Worm (Caenorhabditis elegans) whole organism, L1 larva: ENCODE data around the gene glb-1.

ENCODE experiments used
- F16B12.6 ChIP-seq: fragments of 150-350 bp; optimal IDR thresholded peaks from 2 replicates; lab custom pipeline; 2014; ENCODE audit warnings: missing biosample characterization, missing genetic modification characterization
- Y116A8C.19 ChIP-seq: sonication (generic microtip); optimal IDR thresholded peaks from 2 replicates; lab custom pipeline; 2016; ENCODE audit warnings: missing compliant biosample characterization, missing genetic modification characterization, borderline replicate concordance
- aha-1 ChIP-seq: fragments of 150-350 bp; optimal IDR thresholded peaks from 2 replicates; lab custom pipeline; 2014; ENCODE audit warnings: missing biosample characterization, missing genetic modification characterization
- alr-1 ChIP-seq: fragments of 200-800 bp; sonication (Bioruptor generic); optimal IDR thresholded peaks from 2 replicates; lab custom pipeline; 2018; ENCODE audit warnings: borderline replicate concordance, mild to moderate bottlenecking, missing genetic modification characterization, missing compliant biosample characterization
- aly-2 ChIP-seq: fragments of 150-350 bp; optimal IDR thresholded peaks from 2 replicates; lab custom pipeline; 2014; ENCODE audit warnings: missing biosample characterization, missing genetic modification characterization
- blmp-1 ChIP-seq: fragments of 150-350 bp; optimal IDR thresholded peaks from 2 replicates; lab custom pipeline; 2014; ENCODE audit warnings: missing biosample characterization, missing genetic modification characterization
- ceh-63 ChIP-seq: fragments of 200-800 bp; sonication (Bioruptor generic); optimal IDR thresholded peaks from 2 replicates; lab custom pipeline; 2018; ENCODE audit warnings: mild to moderate bottlenecking, missing genetic modification characterization, missing compliant biosample characterization
- ceh-82 ChIP-seq, 3 experiments: fragments of 150-350 bp in 1 of 3; sonication (generic microtip) in 2 of 3; optimal IDR thresholded peaks; 2 replicates each; lab custom pipeline; 2014 to 2017; ENCODE audit warnings: missing biosample characterization in 3 of 3, missing genetic modification characterization in 3 of 3
- ceh-88 ChIP-seq: fragments of 200-800 bp; sonication (Bioruptor generic); IDR thresholded peaks from 2 replicates; pipeline ENCODE4 v1.3.6; 2022; ENCODE audit warnings: missing genetic modification characterization, missing compliant biosample characterization
- ces-1 ChIP-seq: fragments of 150-350 bp; optimal IDR thresholded peaks from 2 replicates; lab custom pipeline; 2014; ENCODE audit warnings: missing biosample characterization, missing genetic modification reagents, missing genetic modification characterization
- dpl-1 ChIP-seq, 3 experiments: fragments of 150-350 bp in 2 of 3; sonication (generic microtip) in 1 of 3; optimal IDR thresholded peaks; 2 replicates each; lab custom pipeline; 2014 to 2017; ENCODE audit warnings: missing biosample characterization in 3 of 3, missing genetic modification characterization in 3 of 3, missing genetic modification reagents in 3 of 3
- dsc-1 ChIP-seq: sonication (generic microtip); optimal IDR thresholded peaks from 2 replicates; lab custom pipeline; 2016; ENCODE audit warnings: mild to moderate bottlenecking, missing genetic modification characterization, missing compliant biosample characterization
- efl-1 ChIP-seq, 4 experiments: fragments of 150-350 bp; optimal IDR thresholded peaks in 3 of 4; peaks in 1 of 4; 1 replicate in 1 of 4; 2 replicates in 3 of 4; lab custom pipeline; 2014; ENCODE audit warnings: missing biosample characterization in 2 of 4, missing genetic modification characterization in 2 of 4, missing genetic modification reagents in 2 of 4
- efl-3 ChIP-seq: fragments of 200-800 bp; sonication (Bioruptor generic); optimal IDR thresholded peaks from 2 replicates; lab custom pipeline; 2018; ENCODE audit warnings: mild to moderate bottlenecking, missing genetic modification characterization, missing compliant biosample characterization
- egl-27 ChIP-seq, 2 experiments: fragments of 150-350 bp in 1 of 2; sonication (generic microtip); optimal IDR thresholded peaks; 3 replicates each; lab custom pipeline; 2017 to 2018; ENCODE audit warnings: missing biosample characterization in 2 of 2, missing genetic modification characterization in 2 of 2, missing genetic modification reagents in 2 of 2
- fkh-4 ChIP-seq: sonication (generic microtip); optimal IDR thresholded peaks from 2 replicates; lab custom pipeline; 2016; ENCODE audit warnings: missing compliant biosample characterization, missing genetic modification characterization, borderline replicate concordance
- fkh-8 ChIP-seq: sonication (generic microtip); optimal IDR thresholded peaks from 2 replicates; lab custom pipeline; 2016; ENCODE audit warnings: mild to moderate bottlenecking, missing genetic modification characterization, missing compliant biosample characterization
- fos-1 ChIP-seq: fragments of 150-350 bp; optimal IDR thresholded peaks from 2 replicates; lab custom pipeline; 2014; ENCODE audit warnings: missing biosample characterization, missing genetic modification characterization
- hlh-17 ChIP-seq: fragments of 200-800 bp; sonication (Bioruptor generic); optimal IDR thresholded peaks from 2 replicates; lab custom pipeline; 2018; ENCODE audit warnings: missing genetic modification characterization, mild to moderate bottlenecking, missing compliant biosample characterization, moderate library complexity, borderline replicate concordance
- hlh-4 ChIP-seq: sonication (generic microtip); optimal IDR thresholded peaks from 2 replicates; lab custom pipeline; 2016; ENCODE audit warnings: mild to moderate bottlenecking, missing genetic modification characterization, missing compliant biosample characterization
- hpl-2 ChIP-seq: fragments of 150-350 bp; optimal IDR thresholded peaks from 2 replicates; lab custom pipeline; 2014; ENCODE audit warnings: missing biosample characterization, missing genetic modification reagents, missing genetic modification characterization
- irx-1 ChIP-seq: sonication (generic microtip); optimal IDR thresholded peaks from 2 replicates; lab custom pipeline; 2016; ENCODE audit warnings: missing genetic modification characterization, missing compliant biosample characterization
- isw-1 ChIP-seq: fragments of 200-800 bp; sonication (Bioruptor generic); IDR thresholded peaks from 2 replicates; pipeline ENCODE4 v1.3.6; 2022; ENCODE audit warnings: missing genetic modification characterization, missing compliant biosample characterization
- jun-1 ChIP-seq: fragments of 150-350 bp; optimal IDR thresholded peaks from 2 replicates; lab custom pipeline; 2014; ENCODE audit warnings: missing biosample characterization, missing genetic modification reagents, missing genetic modification characterization
- lin-35 ChIP-seq, 2 experiments: fragments of 150-350 bp; optimal IDR thresholded peaks; 2 replicates each; lab custom pipeline; 2014; ENCODE audit warnings: missing biosample characterization in 2 of 2, missing genetic modification characterization in 2 of 2, missing genetic modification reagents in 2 of 2
- lir-3 ChIP-seq: sonication (generic microtip); optimal IDR thresholded peaks from 2 replicates; lab custom pipeline; 2016; ENCODE audit warnings: mild to moderate bottlenecking, missing genetic modification characterization, moderate library complexity, missing compliant biosample characterization; ENCODE audit not compliant: poor library complexity
- lsy-2 ChIP-seq, 2 experiments: fragments of 150-350 bp; optimal IDR thresholded peaks; 2 replicates each; lab custom pipeline; 2014; ENCODE audit warnings: missing biosample characterization in 2 of 2, missing genetic modification characterization in 2 of 2
- mef-2 ChIP-seq: fragments of 150-350 bp; optimal IDR thresholded peaks from 2 replicates; lab custom pipeline; 2014; ENCODE audit warnings: missing biosample characterization, missing genetic modification characterization
- mep-1 ChIP-seq: fragments of 150-350 bp; optimal IDR thresholded peaks from 2 replicates; lab custom pipeline; 2014; ENCODE audit warnings: missing biosample characterization, missing genetic modification characterization
- nhr-11 ChIP-seq: fragments of 150-350 bp; optimal IDR thresholded peaks from 2 replicates; lab custom pipeline; 2014; ENCODE audit warnings: missing biosample characterization, missing genetic modification characterization
- nhr-19 ChIP-seq: fragments of 200-800 bp; sonication (Bioruptor generic); conservative IDR thresholded peaks from 2 replicates; pipeline ENCODE4 v1.3.6; 2022; ENCODE audit warnings: missing genetic modification characterization, missing compliant biosample characterization
- nhr-20 ChIP-seq: sonication (generic microtip); optimal IDR thresholded peaks from 2 replicates; lab custom pipeline; 2016; ENCODE audit warnings: mild to moderate bottlenecking, missing genetic modification characterization, missing compliant biosample characterization
- nhr-237 ChIP-seq: fragments of 150-350 bp; optimal IDR thresholded peaks from 2 replicates; lab custom pipeline; 2014; ENCODE audit warnings: missing biosample characterization, missing genetic modification characterization
- nhr-47 ChIP-seq: sonication (generic microtip); optimal IDR thresholded peaks from 2 replicates; lab custom pipeline; 2016; ENCODE audit warnings: mild to moderate bottlenecking, missing genetic modification characterization, moderate library complexity, missing compliant biosample characterization
- nhr-77 ChIP-seq: fragments of 150-350 bp; optimal IDR thresholded peaks from 2 replicates; lab custom pipeline; 2014; ENCODE audit warnings: missing biosample characterization, missing genetic modification characterization
- nhr-85 ChIP-seq: sonication (generic microtip); peaks from one replicate; lab custom pipeline; 2016; ENCODE audit warnings: missing genetic modification characterization, inconsistent platforms, missing compliant biosample characterization
- nhr-90 ChIP-seq: sonication (generic microtip); optimal IDR thresholded peaks from 2 replicates; lab custom pipeline; 2016; ENCODE audit warnings: mild to moderate bottlenecking, missing genetic modification characterization, missing compliant biosample characterization; ENCODE audit not compliant: poor library complexity
- pag-3 ChIP-seq: sonication (generic microtip); optimal IDR thresholded peaks from 2 replicates; lab custom pipeline; 2017; ENCODE audit warnings: missing genetic modification characterization, mild to moderate bottlenecking, missing compliant biosample characterization, antibody characterized with exemption, borderline replicate concordance; ENCODE audit not compliant: insufficient read depth
- skn-1 ChIP-seq: fragments of 150-350 bp; optimal IDR thresholded peaks from 2 replicates; lab custom pipeline; 2014; ENCODE audit warnings: missing biosample characterization, missing genetic modification characterization
- snu-23 ChIP-seq: sonication (generic microtip); optimal IDR thresholded peaks from 2 replicates; lab custom pipeline; 2016; ENCODE audit warnings: missing genetic modification characterization, missing compliant biosample characterization
- sptf-1 ChIP-seq: fragments of 150-350 bp; optimal IDR thresholded peaks from 2 replicates; lab custom pipeline; 2014; ENCODE audit warnings: missing biosample characterization, missing genetic modification characterization
- sup-37 ChIP-seq: fragments of 200-800 bp; sonication (Bioruptor generic); optimal IDR thresholded peaks from 2 replicates; lab custom pipeline; 2018; ENCODE audit warnings: mild to moderate bottlenecking, missing genetic modification characterization, missing compliant biosample characterization
- unc-130 ChIP-seq: fragments of 150-350 bp; optimal IDR thresholded peaks from 2 replicates; lab custom pipeline; 2017; ENCODE audit warnings: missing biosample characterization, missing genetic modification characterization, inconsistent platforms
- unc-30 ChIP-seq: sonication (generic microtip); optimal IDR thresholded peaks from 2 replicates; lab custom pipeline; 2017; ENCODE audit warnings: missing biosample characterization, missing genetic modification characterization
- unc-62 ChIP-seq: fragments of 150-350 bp; optimal IDR thresholded peaks from 2 replicates; lab custom pipeline; 2014; ENCODE audit warnings: missing biosample characterization, missing genetic modification reagents, missing genetic modification characterization
- unc-86 ChIP-seq: sonication (generic microtip); optimal IDR thresholded peaks from 2 replicates; lab custom pipeline; 2016; ENCODE audit warnings: missing genetic modification characterization, missing compliant biosample characterization
- unc-98 ChIP-seq: fragments of 200-800 bp; sonication (Bioruptor generic); IDR thresholded peaks from 2 replicates; pipeline ENCODE4 v1.3.6; 2022; ENCODE audit warnings: missing genetic modification characterization, missing compliant biosample characterization
- vab-15 ChIP-seq: sonication (generic microtip); optimal IDR thresholded peaks from 2 replicates; lab custom pipeline; 2017; ENCODE audit warnings: missing genotype, mild to moderate bottlenecking, missing genetic modification characterization, missing compliant biosample characterization
- ztf-11 ChIP-seq, 2 experiments: sonication (generic microtip); optimal IDR thresholded peaks; 2 replicates each; lab custom pipeline; 2016 to 2017; ENCODE audit warnings: missing genetic modification characterization in 2 of 2, missing biosample characterization in 1 of 2, missing compliant biosample characterization in 1 of 2

Gene glb-1

DNA sequence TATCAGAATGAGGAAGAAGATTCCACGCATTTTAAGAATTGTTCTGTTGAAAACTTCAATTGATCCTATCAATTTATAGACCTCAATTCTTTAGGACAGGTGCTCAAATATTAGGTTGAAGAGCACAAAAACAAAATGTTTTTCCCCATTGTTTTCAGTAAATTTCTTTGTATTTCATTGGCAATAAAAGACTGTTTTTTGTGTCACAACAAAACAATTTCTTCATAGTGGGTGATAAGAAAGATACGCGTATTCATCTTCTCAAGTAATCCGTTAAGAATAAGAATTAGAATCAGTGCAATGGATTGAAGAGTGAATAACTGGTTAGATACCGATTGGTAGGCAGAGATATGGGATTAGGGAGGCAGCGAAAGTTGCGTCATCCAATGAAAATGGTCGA, 37.6 kb upstream of the glb-1 start, which contains the start of gene ZK643.6:
Gene ZK643.6, minus strand, starts transcription at position 101 of the 400 bp plus-strand sequence.
- TF ChIP-seq dsc-1 (tag; lab: Kevin White, UChicago) (peak; percentile 1), efl-1 (optimal IDR thresholded peaks at IDR 0.05; lab: Kevin White, UChicago) (no peak), efl-1 (GFP tag; optimal IDR thresholded peaks at IDR 0.05 in 1 of 2; lab: Kevin White, UChicago) (peak in 1 of 2 experiments; percentile 33), vab-15 (no peak)
- TF ChIP-seq, all 84 proteins: peak for 2

DNA sequence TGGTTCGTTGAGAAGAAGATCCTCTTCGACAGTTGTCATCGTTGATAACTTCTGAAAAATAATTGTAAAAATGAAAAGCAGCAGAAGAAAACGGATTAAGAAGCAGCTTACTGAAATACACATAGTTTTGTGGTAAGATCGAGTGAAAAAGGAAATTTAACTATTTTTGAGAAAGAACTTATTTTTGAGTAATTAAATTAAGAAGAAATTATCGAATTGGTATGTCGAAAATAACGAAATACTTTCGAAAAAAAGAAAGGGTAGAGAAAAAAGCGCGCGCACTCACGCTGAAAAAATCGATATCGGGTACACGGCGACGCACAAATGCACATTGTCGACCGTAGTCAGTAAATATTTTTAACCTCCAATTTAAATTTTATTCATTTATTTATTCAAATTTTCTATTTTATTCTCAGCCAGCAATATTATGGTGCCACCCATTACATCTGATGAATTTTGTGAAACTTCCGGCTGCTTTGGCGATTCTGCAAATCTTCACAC, 33.1 kb upstream of the glb-1 start, which contains the start of the genes ZK643.5 and ZK643.2:
Gene ZK643.5, minus strand, starts transcription at position 51 of the 501 bp plus-strand sequence.
Gene ZK643.2, plus strand, starts transcription at position 395 of the 501 bp plus-strand sequence.
- TF ChIP-seq nhr-85 (tag; lab: Kevin White, UChicago): peak; percentile 45
- peak; percentile 69 for TF ChIP-seq unc-86 (tag; lab: Kevin White, UChicago)
- TF ChIP-seq lir-3 (tag; lab: Kevin White, UChicago): peak; percentile 68
- peak; percentile 87 for TF ChIP-seq F16B12.6 (tag; lab: Kevin White, UChicago)
- no peak for TF ChIP-seq mef-2 (tag; lab: Kevin White, UChicago)
- no peak for TF ChIP-seq sup-37 (GFP tag; lab: Kevin White, UChicago)
- TF ChIP-seq nhr-19: peak; percentile 63
- peak; percentile 75 to 86 (median 79) for TF ChIP-seq dpl-1 (GFP tag; optimal IDR thresholded peaks at IDR 0.05; lab: Kevin White, UChicago)
- no peak for TF ChIP-seq ceh-88
- TF ChIP-seq jun-1: no peak
- TF ChIP-seq snu-23 (GFP tag; lab: Kevin White, UChicago): peak; percentile 80
- TF ChIP-seq lsy-2 (tag; optimal IDR thresholded peaks at IDR 0.05; lab: Kevin White, UChicago): peak; percentile 92 to 98
- TF ChIP-seq nhr-90 (tag; lab: Kevin White, UChicago): peak; percentile 47
- TF ChIP-seq ceh-82 (tag; optimal IDR thresholded peaks at IDR 0.05; lab: Kevin White, UChicago): peak; percentile 26 to 72 (median 38)
- no peak for TF ChIP-seq egl-27 (tag; optimal IDR thresholded peaks at IDR 0.05; lab: Kevin White, UChicago)
- TF ChIP-seq mep-1 (tag; lab: Kevin White, UChicago): peak; percentile 72
- no peak for TF ChIP-seq aha-1
- TF ChIP-seq efl-3 (GFP tag; lab: Kevin White, UChicago): no peak
- TF ChIP-seq nhr-47 (tag; lab: Kevin White, UChicago): peak; percentile 76
- no peak for TF ChIP-seq unc-62 (GFP tag; lab: Kevin White, UChicago)
- no peak for TF ChIP-seq unc-30 (tag; lab: Kevin White, UChicago)
- TF ChIP-seq sptf-1 (tag; lab: Kevin White, UChicago): no peak
- no peak for TF ChIP-seq nhr-11 (tag; lab: Kevin White, UChicago)
- TF ChIP-seq isw-1 (GFP tag; lab: Robert Waterston, UW): peak; percentile 12; the same call in 1 of the 2 replicates
- no peak for TF ChIP-seq ces-1 (GFP tag; lab: Kevin White, UChicago)
- peak; percentile 71 for TF ChIP-seq skn-1 (tag; lab: Kevin White, UChicago)
- no peak for TF ChIP-seq Y116A8C.19 (tag; lab: Kevin White, UChicago)
- TF ChIP-seq irx-1 (tag; lab: Kevin White, UChicago): peak; percentile 8
- TF ChIP-seq aly-2 (tag; lab: Kevin White, UChicago): no peak
- TF ChIP-seq fos-1: peak; percentile 21
- TF ChIP-seq ztf-11 (tag; optimal IDR thresholded peaks at IDR 0.05; lab: Kevin White, UChicago): peak in 1 of 2 experiments; percentile 7
- TF ChIP-seq fkh-8 (tag; lab: Kevin White, UChicago): peak; percentile 27
- TF ChIP-seq nhr-77 (tag; lab: Kevin White, UChicago): no peak
- no peak for TF ChIP-seq hlh-17 (GFP tag; lab: Kevin White, UChicago)
- peak; percentile 26 for TF ChIP-seq unc-130 (tag; lab: Kevin White, UChicago)
- peak; percentile 76 to 90 for TF ChIP-seq lin-35 (GFP tag; optimal IDR thresholded peaks at IDR 0.05; lab: Kevin White, UChicago)
- TF ChIP-seq blmp-1: peak; percentile 70
- peak; percentile 74 for TF ChIP-seq nhr-20 (tag; lab: Kevin White, UChicago)
- no peak for TF ChIP-seq fkh-4 (tag; lab: Kevin White, UChicago)
- TF ChIP-seq alr-1 (tag; lab: Kevin White, UChicago): no peak
- no peak for TF ChIP-seq nhr-237 (tag; lab: Kevin White, UChicago)
- TF ChIP-seq hlh-4: no peak
- TF ChIP-seq dsc-1 (tag; lab: Kevin White, UChicago): peak; percentile 61
- TF ChIP-seq pag-3 (tag; lab: Kevin White, UChicago): no peak
- no peak for TF ChIP-seq ceh-63 (GFP tag; lab: Kevin White, UChicago)
- TF ChIP-seq hpl-2 (GFP tag; lab: Kevin White, UChicago): no peak
- TF ChIP-seq unc-98 (GFP tag; lab: Robert Waterston, UW): no peak
